Worm (Caenorhabditis elegans): ENCODE data around the gene ech-1.1.

- TF ChIP-seq jun-1 (tag; optimal IDR thresholded peaks at IDR 0.05) (no peak), mep-1 (tag; optimal IDR thresholded peaks at IDR 0.05) (no peak), nhr-237 (tag; optimal IDR thresholded peaks at IDR 0.05) (no peak), lin-38 (GFP tag; IDR thresholded peaks at IDR 0.05) (no peak), ama-1 (optimal IDR thresholded peaks at IDR 0.05) (no peak)
Measured at ce11 chrV:15352376-15352775, 8.9 kb downstream of the ech-1.1 start, which contains the start of gene srx-58.

All from whole organism, L4 larva.